Fruit fly (Drosophila melanogaster): ENCODE results near the gene JIL-1.

- no peak for TF ChIP-seq CG8478 (optimal IDR thresholded peaks at IDR 0.05)
- no peak for TF ChIP-seq Dll (optimal IDR thresholded peaks at IDR 0.05)
- TF ChIP-seq usp (GFP tag; optimal IDR thresholded peaks at IDR 0.05): no peak
- no peak for TF ChIP-seq EcR (GFP tag; optimal IDR thresholded peaks at IDR 0.05)
- TF ChIP-seq psq (optimal IDR thresholded peaks at IDR 0.05): no peak
These were observed 20.5 kb upstream of the JIL-1 start, which contains the start of gene Sod1 for dm6 chr3L:11113198-11114197.
